Fruit fly (Drosophila melanogaster) whole organism, embryonic: ENCODE results near the gene holn1.

ENCODE experiments used
- Bgb ChIP-seq: fragments of 200-800 bp; sonication (Bioruptor generic); IDR thresholded peaks from 2 replicates; pipeline ENCODE4 v1.3.6; 2022; ENCODE audit warnings: missing biosample characterization, missing genetic modification characterization; ENCODE audit not compliant: partially characterized antibody
- CG10209 ChIP-seq: fragments of 200-800 bp; sonication (Bioruptor generic); optimal IDR thresholded peaks from 3 replicates; lab custom pipeline; 2017; ENCODE audit warnings: missing biosample characterization, mild to moderate bottlenecking, missing genetic modification characterization, missing genetic modification reagents
- CG10267 ChIP-seq: fragments of 200-800 bp; sonication (Bioruptor generic); optimal IDR thresholded peaks from 2 replicates; lab custom pipeline; 2018; ENCODE audit warnings: missing biosample characterization, mild to moderate bottlenecking, missing genetic modification characterization, moderate library complexity
- CG12104 ChIP-seq: fragments of 200-800 bp; sonication (Bioruptor generic); optimal IDR thresholded peaks from 3 replicates; lab custom pipeline; 2016; ENCODE audit warnings: missing biosample characterization, missing genetic modification characterization
- CG12659 ChIP-seq: fragments of 200-800 bp; sonication (Bioruptor generic); optimal IDR thresholded peaks from 3 replicates; lab custom pipeline; 2017; ENCODE audit warnings: mild to moderate bottlenecking, missing biosample characterization, missing genetic modification reagents, missing genetic modification characterization
- CG16815 ChIP-seq: fragments of 200-800 bp; sonication (Bioruptor generic); optimal IDR thresholded peaks from 3 replicates; lab custom pipeline; 2017; ENCODE audit warnings: missing biosample characterization, mild to moderate bottlenecking, missing genetic modification characterization
- CG17361 ChIP-seq: fragments of 200-800 bp; sonication (Bioruptor generic); IDR thresholded peaks from 3 replicates; pipeline ENCODE4 v1.3.6; 2022; ENCODE audit warnings: missing biosample characterization, missing genetic modification characterization
- CG1792 ChIP-seq: fragments of 200-800 bp; sonication (Bioruptor generic); optimal IDR thresholded peaks from 2 replicates; lab custom pipeline; 2016; ENCODE audit warnings: missing biosample characterization, missing genetic modification characterization
- CG18011 ChIP-seq: fragments of 200-800 bp; sonication (Bioruptor generic); optimal IDR thresholded peaks from 2 replicates; lab custom pipeline; 2017; ENCODE audit warnings: missing biosample characterization, missing genetic modification characterization, mild to moderate bottlenecking, moderate library complexity, missing genotype
- CG18619 ChIP-seq: fragments of 200-800 bp; sonication (Bioruptor generic); optimal IDR thresholded peaks from 3 replicates; lab custom pipeline; 2017; ENCODE audit warnings: missing biosample characterization, mild to moderate bottlenecking, missing genetic modification characterization
- CG2712 ChIP-seq: fragments of 200-800 bp; optimal IDR thresholded peaks from 3 replicates; lab custom pipeline; 2019; ENCODE audit warnings: missing biosample characterization, mild to moderate bottlenecking, missing genetic modification characterization, moderate library complexity
- CG30020 ChIP-seq: fragments of 200-800 bp; optimal IDR thresholded peaks from 2 replicates; lab custom pipeline; 2019; ENCODE audit warnings: missing biosample characterization, mild to moderate bottlenecking, missing genetic modification characterization, moderate library complexity
- CG31441 ChIP-seq: fragments of 200-800 bp; sonication (Bioruptor generic); IDR thresholded peaks from 2 replicates; pipeline ENCODE4 v1.3.6; 2022; ENCODE audit warnings: missing biosample characterization, missing genetic modification characterization
- CG3281 ChIP-seq: fragments of 200-800 bp; sonication (Bioruptor generic); optimal IDR thresholded peaks from 3 replicates; lab custom pipeline; 2017; ENCODE audit warnings: missing biosample characterization, mild to moderate bottlenecking, missing genetic modification characterization
- CG5180 ChIP-seq: fragments of 200-800 bp; sonication (Bioruptor generic); optimal IDR thresholded peaks from 3 replicates; lab custom pipeline; 2017; ENCODE audit warnings: missing biosample characterization, missing genetic modification characterization, mild to moderate bottlenecking, moderate library complexity, missing genetic modification reagents
- CG6683 ChIP-seq: fragments of 200-800 bp; sonication (Bioruptor generic); optimal IDR thresholded peaks from 2 replicates; lab custom pipeline; 2017; ENCODE audit warnings: missing biosample characterization, mild to moderate bottlenecking, missing genetic modification characterization, missing genetic modification reagents
- CG6689 ChIP-seq: fragments of 200-800 bp; sonication (Bioruptor generic); IDR thresholded peaks from 2 replicates; pipeline ENCODE4 v1.3.6; 2022; ENCODE audit warnings: missing biosample characterization, missing genetic modification characterization
- CG6813 ChIP-seq: fragments of 200-800 bp; sonication (Bioruptor generic); optimal IDR thresholded peaks from 2 replicates; lab custom pipeline; 2017; ENCODE audit warnings: missing biosample characterization, missing genetic modification characterization, mild to moderate bottlenecking, moderate library complexity, missing genetic modification reagents
- CG7963 ChIP-seq: fragments of 200-800 bp; sonication (Bioruptor generic); IDR thresholded peaks from 3 replicates; pipeline ENCODE4 v1.3.6; 2022; ENCODE audit warnings: missing biosample characterization, missing genetic modification characterization; ENCODE audit not compliant: partially characterized antibody
- CG8388 ChIP-seq: fragments of 200-800 bp; sonication (Bioruptor generic); optimal IDR thresholded peaks from 2 replicates; lab custom pipeline; 2019; ENCODE audit warnings: missing biosample characterization, mild to moderate bottlenecking, missing genetic modification characterization, moderate library complexity
- CG9817 ChIP-seq: fragments of 200-800 bp; sonication (Bioruptor generic); optimal IDR thresholded peaks from 2 replicates; lab custom pipeline; 2018; ENCODE audit warnings: missing biosample characterization, mild to moderate bottlenecking, missing genetic modification characterization, moderate library complexity
- D ChIP-seq, 2 experiments: fragments of 200-800 bp in 1 of 2; fragments of >200 bp in 1 of 2; sonication (Bioruptor generic) in 1 of 2; optimal IDR thresholded peaks; 2 replicates in 1 of 2; 3 replicates in 1 of 2; lab custom pipeline; 2017; ENCODE audit warnings: mild to moderate bottlenecking in 1 of 2, missing biosample characterization in 1 of 2, missing genetic modification characterization in 1 of 2, missing genetic modification reagents in 1 of 2
- E2f1 ChIP-seq: fragments of 200-800 bp; sonication (Bioruptor generic); IDR thresholded peaks from 2 replicates; pipeline ENCODE4 v1.3.6; 2022; ENCODE audit warnings: missing biosample characterization, missing genetic modification characterization
- E2f2 ChIP-seq: fragments of 200-800 bp; sonication (Bioruptor generic); IDR thresholded peaks from 2 replicates; pipeline ENCODE4 v1.3.6; 2022; ENCODE audit warnings: missing biosample characterization, missing genetic modification characterization
- HLH4C ChIP-seq: fragments of 200-800 bp; sonication (Bioruptor generic); IDR thresholded peaks from 3 replicates; pipeline ENCODE4 v1.3.6; 2022; ENCODE audit warnings: missing biosample characterization, missing genetic modification characterization; ENCODE audit not compliant: partially characterized antibody
- Hmr ChIP-seq: fragments of 200-800 bp; sonication (Bioruptor generic); optimal IDR thresholded peaks from 3 replicates; lab custom pipeline; 2017; ENCODE audit warnings: mild to moderate bottlenecking, missing biosample characterization, missing genetic modification reagents, missing genetic modification characterization
- Hmx ChIP-seq: fragments of 200-800 bp; sonication (Bioruptor generic); optimal IDR thresholded peaks from 2 replicates; lab custom pipeline; 2016; ENCODE audit warnings: missing biosample characterization, missing genetic modification characterization
- Lim3 ChIP-seq: fragments of 200-800 bp; sonication (Bioruptor generic); IDR thresholded peaks from 2 replicates; pipeline ENCODE4 v1.3.6; 2022; ENCODE audit warnings: missing biosample characterization, missing genetic modification characterization
- bowl ChIP-seq: fragments of 200-800 bp; sonication (Bioruptor generic); IDR thresholded peaks from 2 replicates; pipeline ENCODE4 v1.3.6; 2022; ENCODE audit warnings: missing biosample characterization, missing genetic modification characterization
- br ChIP-seq: fragments of >200 bp; optimal IDR thresholded peaks from 2 replicates; lab custom pipeline; 2017
- bsh ChIP-seq, 2 experiments: fragments of 200-800 bp; sonication (Bioruptor generic); optimal IDR thresholded peaks; 2 replicates each; lab custom pipeline; 2017 to 2018; ENCODE audit warnings: mild to moderate bottlenecking in 2 of 2, missing biosample characterization in 2 of 2, missing genetic modification characterization in 2 of 2, moderate library complexity in 1 of 2
- eve ChIP-seq, 2 experiments: fragments of >200 bp; optimal IDR thresholded peaks; 2 replicates each; lab custom pipeline; 2017; ENCODE audit warnings: missing biosample characterization in 2 of 2, missing genetic modification characterization in 2 of 2
- fd3F ChIP-seq: fragments of 200-800 bp; sonication (Bioruptor generic); optimal IDR thresholded peaks from 2 replicates; lab custom pipeline; 2018; ENCODE audit warnings: missing biosample characterization, mild to moderate bottlenecking, missing genetic modification characterization, moderate library complexity
- grau ChIP-seq: fragments of 200-800 bp; optimal IDR thresholded peaks from 3 replicates; lab custom pipeline; 2019; ENCODE audit warnings: missing biosample characterization, mild to moderate bottlenecking, missing genetic modification characterization, moderate library complexity
- hkb ChIP-seq, 2 experiments: fragments of 200-800 bp in 1 of 2; fragments of >200 bp in 1 of 2; sonication (Bioruptor generic) in 1 of 2; IDR thresholded peaks in 1 of 2; optimal IDR thresholded peaks in 1 of 2; 2 replicates each; pipeline versions ENCODE4 v1.3.6 to Lab custom; 2017 to 2022; ENCODE audit warnings: missing biosample characterization in 1 of 2, missing genetic modification characterization in 1 of 2
- ind ChIP-seq: fragments of 200-800 bp; sonication (Bioruptor generic); optimal IDR thresholded peaks from 3 replicates; lab custom pipeline; 2016; ENCODE audit warnings: missing biosample characterization, missing genetic modification characterization
- ken ChIP-seq: fragments of 200-800 bp; sonication (Bioruptor generic); IDR thresholded peaks from 3 replicates; pipeline ENCODE4 v1.3.6; 2022; ENCODE audit warnings: missing biosample characterization, missing genetic modification characterization
- klu ChIP-seq: fragments of 200-800 bp; sonication (Bioruptor generic); IDR thresholded peaks from 2 replicates; pipeline ENCODE4 v1.3.6; 2022; ENCODE audit warnings: missing biosample characterization, missing genetic modification characterization
- lov ChIP-seq, 2 experiments: fragments of 200-800 bp in 1 of 2; fragments of >200 bp in 1 of 2; sonication (Bioruptor generic) in 1 of 2; IDR thresholded peaks in 1 of 2; optimal IDR thresholded peaks in 1 of 2; 2 replicates in 1 of 2; 3 replicates in 1 of 2; pipeline versions ENCODE4 v1.3.6 to Lab custom; 2017 to 2022; ENCODE audit warnings: missing biosample characterization in 1 of 2, missing genetic modification characterization in 1 of 2
- odd ChIP-seq: fragments of 200-800 bp; sonication (Bioruptor generic); optimal IDR thresholded peaks from 2 replicates; lab custom pipeline; 2017; ENCODE audit warnings: missing biosample characterization, mild to moderate bottlenecking, missing genetic modification characterization
- p53 ChIP-seq: fragments of 200-800 bp; sonication (Bioruptor generic); optimal IDR thresholded peaks from 2 replicates; lab custom pipeline; 2016; ENCODE audit warnings: missing biosample characterization, missing genetic modification characterization
- pfk ChIP-seq: fragments of 200-800 bp; sonication (Bioruptor generic); optimal IDR thresholded peaks from 2 replicates; lab custom pipeline; 2018; ENCODE audit warnings: missing biosample characterization, mild to moderate bottlenecking, missing genetic modification characterization, moderate library complexity
- ro ChIP-seq: fragments of 200-800 bp; sonication (Bioruptor generic); IDR thresholded peaks from 2 replicates; pipeline ENCODE4 v1.3.6; 2022; ENCODE audit warnings: missing biosample characterization, missing genetic modification characterization
- row ChIP-seq: fragments of 200-800 bp; sonication (Bioruptor generic); IDR thresholded peaks from 3 replicates; pipeline ENCODE4 v1.3.6; 2022; ENCODE audit warnings: missing biosample characterization, missing genetic modification characterization
- salm ChIP-seq: fragments of 200-800 bp; sonication (Bioruptor generic); optimal IDR thresholded peaks from 2 replicates; lab custom pipeline; 2018; ENCODE audit warnings: missing biosample characterization, mild to moderate bottlenecking, missing genetic modification characterization
- sens ChIP-seq: fragments of 200-800 bp; sonication (Bioruptor generic); peaks from one replicate; lab custom pipeline; 2016; ENCODE audit warnings: missing biosample characterization, missing genetic modification characterization
- seq ChIP-seq: fragments of 200-800 bp; sonication (Bioruptor generic); IDR thresholded peaks from 2 replicates; pipeline ENCODE4 v1.3.6; 2022; ENCODE audit warnings: missing biosample characterization, missing genetic modification characterization

The holn1 gene

dm6 chr2L:10442048-10442790, 6.4 kb downstream of the holn1 start, which contains the start of gene loh (continued):
- TF ChIP-seq ind: peak; percentile 51
- TF ChIP-seq CG2712 (tag; lab: Kevin White, UChicago): peak; percentile 77
- peak; percentile 10 for TF ChIP-seq CG6683 (GFP tag; lab: Kevin White, UChicago)
- peak; percentile 67 for TF ChIP-seq CG10209 (GFP tag; lab: Kevin White, UChicago)
- peak; percentile 64 for TF ChIP-seq CG10267 (tag; lab: Kevin White, UChicago)
- TF ChIP-seq row: peak; percentile 76
- peak in 1 of 2 experiments; percentile 63 for TF ChIP-seq bsh (GFP tag; optimal IDR thresholded peaks at IDR 0.05; lab: Kevin White, UChicago)
- TF ChIP-seq ken: 0 out of 3 replicates have a peak, but pooled peaks have one; percentile 10
- no peak for TF ChIP-seq hkb (optimal IDR thresholded peaks at IDR 0.05; lab: Kevin White, UChicago)
- TF ChIP-seq hkb (GFP tag; IDR thresholded peaks at IDR 0.05; lab: Robert Waterston, UW): peak; percentile 50; the same call in 1 of the 2 replicates
- peak; percentile 65 for TF ChIP-seq CG5180 (GFP tag; lab: Kevin White, UChicago)
- no peak for TF ChIP-seq HLH4C
- peak; percentile 41 for TF ChIP-seq CG18619 (GFP tag; lab: Kevin White, UChicago)
- 0 out of 2 replicates have a peak, but pooled peaks have one; percentile 22 for TF ChIP-seq seq
- TF ChIP-seq Lim3 (GFP tag; lab: Robert Waterston, UW): no peak
- no peak for TF ChIP-seq klu (GFP tag; lab: Robert Waterston, UW)
- peak; percentile 51 for TF ChIP-seq CG8388 (GFP tag; lab: Kevin White, UChicago)
- TF ChIP-seq CG12104 (GFP tag; lab: Kevin White, UChicago): peak; percentile 49
- TF ChIP-seq CG16815 (GFP tag; lab: Kevin White, UChicago): peak; percentile 30
- TF ChIP-seq CG6689 (GFP tag; lab: Robert Waterston, UW): peak; percentile 55
- TF ChIP-seq CG7963 (GFP tag; lab: Robert Waterston, UW): no peak
- no peak for TF ChIP-seq lov (optimal IDR thresholded peaks at IDR 0.05; lab: Kevin White, UChicago)
- 0 out of 3 replicates have a peak, but pooled peaks have one; percentile 15 for TF ChIP-seq lov (GFP tag; IDR thresholded peaks at IDR 0.05; lab: Robert Waterston, UW)
- TF ChIP-seq ro: 0 out of 2 replicates have a peak, but pooled peaks have one; percentile 15
- TF ChIP-seq CG9817 (tag; lab: Kevin White, UChicago): no peak
- peak; percentile 17; the same call in 1 of the 2 replicates for TF ChIP-seq E2f1
- TF ChIP-seq bowl (GFP tag; lab: Robert Waterston, UW): no peak
- TF ChIP-seq salm (tag; lab: Kevin White, UChicago): peak; percentile 46
- TF ChIP-seq grau (tag; lab: Kevin White, UChicago): peak; percentile 72
- peak; percentile 90 for TF ChIP-seq CG17361 (GFP tag; lab: Robert Waterston, UW)
- TF ChIP-seq eve (GFP tag; optimal IDR thresholded peaks at IDR 0.05; lab: Kevin White, UChicago): peak in 1 of 2 experiments; percentile 84
- no peak for TF ChIP-seq D (optimal IDR thresholded peaks at IDR 0.05; lab: Kevin White, UChicago)
- peak; percentile 74 for TF ChIP-seq D (GFP tag; optimal IDR thresholded peaks at IDR 0.05; lab: Kevin White, UChicago)
- no peak for TF ChIP-seq Bgb
- TF ChIP-seq p53: no peak
- no peak for TF ChIP-seq Hmr (GFP tag; lab: Kevin White, UChicago)
- TF ChIP-seq CG1792 (GFP tag; lab: Kevin White, UChicago): no peak
- peak; percentile 2 for TF ChIP-seq Hmx (GFP tag; lab: Kevin White, UChicago)
- peak; percentile 30; the same call in 1 of the 2 replicates for TF ChIP-seq E2f2 (GFP tag; lab: Robert Waterston, UW)
- peak; percentile 24 for TF ChIP-seq fd3F (GFP tag; lab: Kevin White, UChicago)
- peak; percentile 75 for TF ChIP-seq sens (GFP tag; lab: Kevin White, UChicago)
- no peak for TF ChIP-seq br
- no peak for TF ChIP-seq CG6813 (GFP tag; lab: Kevin White, UChicago)
- peak; percentile 38 for TF ChIP-seq CG30020 (tag; lab: Kevin White, UChicago)
- peak; percentile 39 for TF ChIP-seq odd (GFP tag; lab: Kevin White, UChicago)
- TF ChIP-seq CG3281: peak; percentile 50
- TF ChIP-seq CG31441: peak; percentile 79
- no peak for TF ChIP-seq CG18011 (GFP tag; lab: Kevin White, UChicago)
- no peak for TF ChIP-seq pfk (GFP tag; lab: Kevin White, UChicago)
- peak; percentile 63 for TF ChIP-seq CG12659 (GFP tag; lab: Kevin White, UChicago)
